Worm (Caenorhabditis elegans): Measurements from ENCODE around the gene Y81B9A.2.

DNA sequence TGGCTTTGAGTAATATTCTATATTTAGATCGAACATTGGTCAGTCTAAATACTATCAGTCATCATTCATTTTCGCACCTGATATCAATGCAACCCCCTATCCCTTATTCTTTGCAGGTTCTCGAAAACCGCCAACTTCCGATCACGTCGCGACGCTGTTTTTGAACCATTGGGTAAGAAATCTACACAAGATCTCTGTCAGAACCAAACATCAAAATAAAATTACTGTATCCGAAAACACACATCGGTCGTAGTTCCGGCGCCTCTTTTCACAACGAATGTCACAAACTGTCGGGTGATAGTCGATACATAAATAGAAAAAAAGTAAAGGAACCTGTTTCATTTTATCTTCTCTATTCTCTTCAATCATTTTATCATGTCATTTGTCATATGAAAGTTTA, 37.0 kb upstream of the Y81B9A.2 start:
- TF ChIP-seq nhr-12 (tag; optimal IDR thresholded peaks at IDR 0.05), result no peak
- TF ChIP-seq elt-3 (tag; optimal IDR thresholded peaks at IDR 0.05), result no peak
- no peak for TF ChIP-seq lin-13 (tag; optimal IDR thresholded peaks at IDR 0.05)
- no peak for TF ChIP-seq cnd-1 (tag; optimal IDR thresholded peaks at IDR 0.05)
- no peak for TF ChIP-seq nhr-28 (tag; optimal IDR thresholded peaks at IDR 0.05)
- TF ChIP-seq mep-1 (tag; optimal IDR thresholded peaks at IDR 0.05), result no peak
- no peak for TF ChIP-seq ztf-11 (tag; optimal IDR thresholded peaks at IDR 0.05)
- TF ChIP-seq unc-62 (GFP tag; optimal IDR thresholded peaks at IDR 0.05), result no peak
- TF ChIP-seq nhr-76 (tag; optimal IDR thresholded peaks at IDR 0.05), result no peak
